Fruit fly (Drosophila melanogaster) whole organism, prepupa: ENCODE results near the gene CG8944.

Source experiments
- Blimp-1 ChIP-seq: fragments of 200-800 bp; sonication (Bioruptor generic); optimal IDR thresholded peaks from 3 replicates; lab custom pipeline; 2017; ENCODE audit warnings: missing biosample characterization, missing genetic modification characterization, mild to moderate bottlenecking, moderate library complexity, missing genetic modification reagents
- CG10631 ChIP-seq: fragments of 200-800 bp; sonication (Bioruptor generic); optimal IDR thresholded peaks from 2 replicates; lab custom pipeline; 2016; ENCODE audit warnings: missing biosample characterization, missing genetic modification characterization
- CG10669 ChIP-seq: fragments of 200-800 bp; sonication (Bioruptor generic); optimal IDR thresholded peaks from 3 replicates; lab custom pipeline; 2018; ENCODE audit warnings: missing biosample characterization, mild to moderate bottlenecking, missing genetic modification characterization, moderate library complexity
- CG11762 ChIP-seq: fragments of 200-800 bp; sonication (Bioruptor generic); optimal IDR thresholded peaks from 3 replicates; lab custom pipeline; 2016; ENCODE audit warnings: missing biosample characterization, missing genetic modification characterization; ENCODE audit not compliant: insufficient read depth
- CG15336 ChIP-seq: fragments of 200-800 bp; sonication (Bioruptor generic); IDR thresholded peaks from 2 replicates; pipeline ENCODE4 v1.3.6; 2022; ENCODE audit warnings: missing biosample characterization, missing genetic modification characterization
- CG16779 ChIP-seq: fragments of 200-800 bp; sonication (Bioruptor generic); optimal IDR thresholded peaks from 3 replicates; lab custom pipeline; 2017; ENCODE audit warnings: missing biosample characterization, mild to moderate bottlenecking, missing genetic modification characterization
- CG31627 ChIP-seq: fragments of 200-800 bp; sonication (Bioruptor generic); optimal IDR thresholded peaks from 3 replicates; lab custom pipeline; 2016; ENCODE audit warnings: missing biosample characterization, missing genetic modification characterization
- CG32006 ChIP-seq: fragments of 200-800 bp; sonication (Bioruptor generic); optimal IDR thresholded peaks from 3 replicates; lab custom pipeline; 2017; ENCODE audit warnings: missing biosample characterization, mild to moderate bottlenecking, missing genetic modification characterization
- CG34406 ChIP-seq: fragments of 200-800 bp; sonication (Bioruptor generic); optimal IDR thresholded peaks from 3 replicates; lab custom pipeline; 2016; ENCODE audit warnings: missing biosample characterization, missing genetic modification characterization
- CG6163 ChIP-seq: fragments of 200-800 bp; sonication (Bioruptor generic); IDR thresholded peaks from 3 replicates; pipeline ENCODE4 v1.3.6; 2022; ENCODE audit warnings: missing biosample characterization, missing genetic modification characterization
- CG6276 ChIP-seq: fragments of 200-800 bp; sonication (Bioruptor generic); optimal IDR thresholded peaks from 2 replicates; lab custom pipeline; 2017; ENCODE audit warnings: missing biosample characterization, mild to moderate bottlenecking, missing genetic modification characterization
- CG6792 ChIP-seq: fragments of 200-800 bp; sonication (Bioruptor generic); optimal IDR thresholded peaks from 3 replicates; lab custom pipeline; 2016; ENCODE audit warnings: missing biosample characterization, missing genetic modification characterization
- CG6854 ChIP-seq: fragments of 200-800 bp; sonication (Bioruptor generic); optimal IDR thresholded peaks from 2 replicates; lab custom pipeline; 2017; ENCODE audit warnings: missing biosample characterization, mild to moderate bottlenecking, missing genetic modification characterization
- CG7368 ChIP-seq: fragments of 200-800 bp; sonication (Bioruptor generic); optimal IDR thresholded peaks from 3 replicates; lab custom pipeline; 2016; ENCODE audit warnings: missing biosample characterization, missing genetic modification characterization
- CG8119 ChIP-seq: fragments of 200-800 bp; sonication (Bioruptor generic); IDR thresholded peaks from 3 replicates; pipeline ENCODE4 v1.3.6; 2022; ENCODE audit warnings: missing biosample characterization, missing genetic modification characterization
- CG8319 ChIP-seq: fragments of 200-800 bp; sonication (Bioruptor generic); optimal IDR thresholded peaks from 3 replicates; lab custom pipeline; 2016; ENCODE audit warnings: missing biosample characterization, missing genetic modification characterization
- CG8632 ChIP-seq: fragments of 200-800 bp; sonication (Bioruptor generic); optimal IDR thresholded peaks from 3 replicates; lab custom pipeline; 2016; ENCODE audit warnings: missing biosample characterization, missing genetic modification characterization
- CG9139 ChIP-seq: fragments of 200-800 bp; sonication (Bioruptor generic); optimal IDR thresholded peaks from 3 replicates; lab custom pipeline; 2017; ENCODE audit warnings: missing biosample characterization, mild to moderate bottlenecking, missing genetic modification characterization
- Eip78C ChIP-seq: fragments of 200-800 bp; sonication (Bioruptor generic); peaks from one replicate; lab custom pipeline; 2016; ENCODE audit warnings: missing biosample characterization, missing genetic modification characterization
- Ets96B ChIP-seq: fragments of 200-800 bp; optimal IDR thresholded peaks from 2 replicates; lab custom pipeline; 2019; ENCODE audit warnings: missing biosample characterization, mild to moderate bottlenecking, missing genetic modification characterization, moderate library complexity
- Gug ChIP-seq: fragments of 200-800 bp; sonication (Bioruptor generic); IDR thresholded peaks from 2 replicates; pipeline ENCODE4 v1.3.6; 2022; ENCODE audit warnings: missing biosample characterization, missing genetic modification characterization
- Hr38 ChIP-seq: sonication (Bioruptor generic); optimal IDR thresholded peaks from 2 replicates; lab custom pipeline; 2016; ENCODE audit warnings: missing biosample characterization, missing genetic modification characterization
- Hr39 ChIP-seq: fragments of 200-800 bp; sonication (Bioruptor generic); optimal IDR thresholded peaks from 2 replicates; lab custom pipeline; 2016; ENCODE audit warnings: missing biosample characterization, missing genetic modification characterization
- Lpt ChIP-seq: fragments of 200-800 bp; sonication (Bioruptor generic); optimal IDR thresholded peaks from 3 replicates; lab custom pipeline; 2016; ENCODE audit warnings: missing biosample characterization, missing genetic modification characterization
- Met ChIP-seq: fragments of 200-800 bp; sonication (Bioruptor generic); optimal IDR thresholded peaks from 3 replicates; lab custom pipeline; 2016; ENCODE audit warnings: missing biosample characterization, missing genetic modification characterization
- Sox14 ChIP-seq: fragments of 200-800 bp; sonication (Bioruptor generic); optimal IDR thresholded peaks from 3 replicates; lab custom pipeline; 2016; ENCODE audit warnings: missing biosample characterization, missing genetic modification characterization
- cyc ChIP-seq: fragments of 200-800 bp; sonication (Bioruptor generic); optimal IDR thresholded peaks from 3 replicates; lab custom pipeline; 2016; ENCODE audit warnings: missing biosample characterization, missing genetic modification characterization
- dac ChIP-seq: fragments of 200-800 bp; sonication (Bioruptor generic); optimal IDR thresholded peaks from 2 replicates; lab custom pipeline; 2017; ENCODE audit warnings: missing biosample characterization, mild to moderate bottlenecking, missing genetic modification characterization
- dsx ChIP-seq: fragments of 200-800 bp; optimal IDR thresholded peaks from 3 replicates; lab custom pipeline; 2019; ENCODE audit warnings: missing biosample characterization, mild to moderate bottlenecking, missing genetic modification characterization, moderate library complexity; ENCODE audit not compliant: poor library complexity, severe bottlenecking
- eg ChIP-seq: fragments of 200-800 bp; sonication (Bioruptor generic); IDR thresholded peaks from 3 replicates; pipeline ENCODE4 v1.3.6; 2022; ENCODE audit warnings: missing biosample characterization, missing genetic modification characterization
- esn ChIP-seq: fragments of 200-800 bp; sonication (Bioruptor generic); optimal IDR thresholded peaks from 2 replicates; lab custom pipeline; 2016; ENCODE audit warnings: missing biosample characterization, mild to moderate bottlenecking, missing genetic modification characterization, moderate library complexity
- fd59A ChIP-seq: fragments of 200-800 bp; sonication (Bioruptor generic); optimal IDR thresholded peaks from 2 replicates; lab custom pipeline; 2017; ENCODE audit warnings: missing biosample characterization, mild to moderate bottlenecking, missing genetic modification characterization, missing genetic modification reagents
- fkh ChIP-seq: fragments of 200-800 bp; sonication (Bioruptor generic); optimal IDR thresholded peaks from 3 replicates; lab custom pipeline; 2017; ENCODE audit warnings: missing biosample characterization, mild to moderate bottlenecking, missing genetic modification characterization, moderate library complexity
- net ChIP-seq: fragments of 200-800 bp; sonication (Bioruptor generic); optimal IDR thresholded peaks from 3 replicates; lab custom pipeline; 2016; ENCODE audit warnings: missing biosample characterization, missing genetic modification characterization
- pdm3 ChIP-seq: fragments of 200-800 bp; sonication (Bioruptor generic); optimal IDR thresholded peaks from 3 replicates; lab custom pipeline; 2016; ENCODE audit warnings: missing biosample characterization, missing genetic modification characterization
- salr ChIP-seq, 2 experiments: fragments of 200-800 bp; sonication (Bioruptor generic); optimal IDR thresholded peaks; 3 replicates each; lab custom pipeline; 2016 to 2018; ENCODE audit warnings: missing biosample characterization in 2 of 2, missing genetic modification characterization in 2 of 2, mild to moderate bottlenecking in 1 of 2
- topi ChIP-seq: fragments of 200-800 bp; sonication (Bioruptor generic); optimal IDR thresholded peaks from 3 replicates; lab custom pipeline; 2016; ENCODE audit warnings: missing biosample characterization, missing genetic modification characterization

CG8944 gene

dm6 chrX:15733995-15734394, 12.0 kb downstream of the CG8944 start, which contains the start of the genes CG12379 and MagR (continued):
- TF ChIP-seq cyc (GFP tag; lab: Kevin White, UChicago) (peak; percentile 64), CG7368 (GFP tag; lab: Kevin White, UChicago) (no peak), CG32006 (GFP tag; lab: Kevin White, UChicago) (peak; percentile 29), CG8632 (GFP tag; lab: Kevin White, UChicago) (no peak), salr (GFP tag; optimal IDR thresholded peaks at IDR 0.05; lab: Kevin White, UChicago) (no peak), CG11762 (GFP tag; lab: Kevin White, UChicago) (no peak), CG15336 (GFP tag; lab: Robert Waterston, UW) (no peak), CG16779 (no peak), Hr38 (GFP tag; lab: Kevin White, UChicago) (no peak), CG9139 (no peak), net (GFP tag; lab: Kevin White, UChicago) (no peak), Sox14 (peak; percentile 18), CG34406 (GFP tag; lab: Kevin White, UChicago) (no peak), CG10669 (GFP tag; lab: Kevin White, UChicago) (no peak), dac (GFP tag; lab: Kevin White, UChicago) (no peak), CG6792 (no peak), Hr39 (peak; percentile 66), CG6854 (GFP tag; lab: Kevin White, UChicago) (no peak), CG31627 (GFP tag; lab: Kevin White, UChicago) (peak; percentile 69), CG8319 (no peak), dsx (no peak), pdm3 (GFP tag; lab: Kevin White, UChicago) (peak; percentile 57), CG6163 (GFP tag; lab: Robert Waterston, UW) (no peak), Ets96B (tag; lab: Kevin White, UChicago) (peak; percentile 41), topi (GFP tag; lab: Kevin White, UChicago) (peak; percentile 63), CG6276 (GFP tag; lab: Kevin White, UChicago) (no peak), esn (GFP tag; lab: Kevin White, UChicago) (peak; percentile 66), fkh (no peak)

- TF ChIP-seq CG8119 (GFP tag; lab: Robert Waterston, UW) (peak; percentile 26; the same call in 1 of the 3 replicates), Gug (no peak), Eip78C (GFP tag; lab: Kevin White, UChicago) (peak; percentile 32), Blimp-1 (GFP tag; lab: Kevin White, UChicago) (no peak), CG11762 (GFP tag; lab: Kevin White, UChicago) (no peak), CG15336 (GFP tag; lab: Robert Waterston, UW) (peak; percentile 60), eg (GFP tag; lab: Robert Waterston, UW) (peak; percentile 72), Met (GFP tag; lab: Kevin White, UChicago) (no peak), CG10669 (GFP tag; lab: Kevin White, UChicago) (no peak), CG6163 (GFP tag; lab: Robert Waterston, UW) (peak; percentile 47; the same call in 1 of the 3 replicates)
These were observed 12.7 kb downstream of the CG8944 start for dm6 chrX:15733192-15733892.

dm6 chrX:15731968-15732367, 14.1 kb downstream of the CG8944 start, which contains the start of gene CG8191:
TSS of gene CG8191 (plus strand) at chrX:15732178.
- TF ChIP-seq Sox14: no peak
- no peak for TF ChIP-seq CG9139
- TF ChIP-seq fd59A (GFP tag; lab: Kevin White, UChicago): no peak
- no peak for TF ChIP-seq topi (GFP tag; lab: Kevin White, UChicago)
- no peak for TF ChIP-seq CG10631 (GFP tag; lab: Kevin White, UChicago)
- no peak for TF ChIP-seq fkh
- no peak for TF ChIP-seq CG34406 (GFP tag; lab: Kevin White, UChicago)
- TF ChIP-seq Lpt (GFP tag; lab: Kevin White, UChicago): no peak
- TF ChIP-seq Hr38 (GFP tag; lab: Kevin White, UChicago): no peak
- TF ChIP-seq salr (GFP tag; optimal IDR thresholded peaks at IDR 0.05; lab: Kevin White, UChicago): no peak
- no peak for TF ChIP-seq Blimp-1 (GFP tag; lab: Kevin White, UChicago)
- no peak for TF ChIP-seq CG15336 (GFP tag; lab: Robert Waterston, UW)
